Worm (Caenorhabditis elegans) whole organism, mixed stage, embryonic: ENCODE measurements around the gene R07B1.6.

Experiments
- M03D4.4 ChIP-seq: sonication (generic microtip); optimal IDR thresholded peaks from 2 replicates; lab custom pipeline; 2017; ENCODE audit warnings: mild to moderate bottlenecking, missing genetic modification characterization, missing compliant biosample characterization
- bed-3 ChIP-seq: fragments of 200-800 bp; sonication (Bioruptor generic); optimal IDR thresholded peaks from 3 replicates; lab custom pipeline; 2018; ENCODE audit warnings: mild to moderate bottlenecking, missing genetic modification characterization, moderate library complexity, missing compliant biosample characterization
- ham-2 ChIP-seq: fragments of 200-800 bp; sonication (Bioruptor generic); optimal IDR thresholded peaks from 2 replicates; lab custom pipeline; 2018; ENCODE audit warnings: mild to moderate bottlenecking, missing genetic modification characterization, missing compliant biosample characterization
- lin-13 ChIP-seq: fragments of 150-350 bp; optimal IDR thresholded peaks from 2 replicates; lab custom pipeline; 2014; ENCODE audit warnings: missing biosample characterization, missing genetic modification characterization
- mep-1 ChIP-seq: fragments of 150-350 bp; optimal IDR thresholded peaks from 2 replicates; lab custom pipeline; 2017; ENCODE audit warnings: missing biosample characterization, missing genetic modification reagents, missing genetic modification characterization, inconsistent platforms
- nhr-237 ChIP-seq: fragments of 150-350 bp; optimal IDR thresholded peaks from 2 replicates; lab custom pipeline; 2014; ENCODE audit warnings: missing biosample characterization, missing genetic modification characterization
- pha-4 ChIP-seq: fragments of 150-350 bp; optimal IDR thresholded peaks from 2 replicates; lab custom pipeline; 2018; ENCODE audit warnings: missing biosample characterization, missing genetic modification reagents, missing genetic modification characterization
- sem-2 ChIP-seq: fragments of 200-800 bp; sonication (Bioruptor generic); optimal IDR thresholded peaks from 2 replicates; lab custom pipeline; 2018; ENCODE audit warnings: mild to moderate bottlenecking, missing genetic modification characterization, missing compliant biosample characterization
- unc-39 ChIP-seq: fragments of 150-350 bp; optimal IDR thresholded peaks from 2 replicates; lab custom pipeline; 2014; ENCODE audit warnings: missing biosample characterization, missing genetic modification characterization
- ztf-11 ChIP-seq: fragments of 150-350 bp; optimal IDR thresholded peaks from 2 replicates; lab custom pipeline; 2014; ENCODE audit warnings: missing biosample characterization, missing genetic modification characterization

DNA sequence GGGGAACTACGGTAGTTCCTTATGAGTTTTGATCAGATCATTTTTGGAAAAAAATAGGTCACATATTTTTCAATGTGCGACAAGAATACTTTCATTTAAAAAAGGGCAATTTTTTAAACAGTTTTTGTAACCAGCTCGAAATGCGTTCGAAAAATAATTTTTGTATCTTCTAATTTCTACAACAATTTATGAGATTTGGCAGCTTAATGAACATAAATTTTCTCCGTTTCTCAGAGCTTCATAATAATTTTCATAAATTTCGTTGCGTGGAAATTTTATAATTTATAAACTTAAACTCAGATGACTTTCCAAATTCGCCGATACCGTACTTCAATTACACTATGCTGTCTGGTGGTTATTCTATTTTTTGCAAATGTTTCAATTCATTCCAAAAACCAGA is 28.4 kb downstream of the R07B1.6 start, which contains the start of gene F21G4.3:
- no peak for TF ChIP-seq bed-3 (GFP tag; lab: Kevin White, UChicago)
- no peak for TF ChIP-seq nhr-237 (tag; lab: Kevin White, UChicago)
- TF ChIP-seq unc-39 (tag; lab: Kevin White, UChicago): no peak
- TF ChIP-seq ham-2 (GFP tag; lab: Kevin White, UChicago): no peak
- no peak for TF ChIP-seq pha-4 (tag; lab: Kevin White, UChicago)
- no peak for TF ChIP-seq lin-13 (tag; lab: Kevin White, UChicago)
- TF ChIP-seq ztf-11 (tag; lab: Kevin White, UChicago): no peak
- no peak for TF ChIP-seq mep-1
- no peak for TF ChIP-seq sem-2
- no peak for TF ChIP-seq M03D4.4
